Worm (Caenorhabditis elegans) whole organism, late embryonic: ENCODE measurements around the gene Y110A2AL.5.
"Not testable (repeated sequence)": the region's sequence is repeated elsewhere in the genome, so short reads cannot be mapped to it uniquely, and the experiment has no call there.

ENCODE experiments used
- K02D7.2 ChIP-seq: sonication (generic microtip); optimal IDR thresholded peaks from 2 replicates; lab custom pipeline; 2017; ENCODE audit warnings: mild to moderate bottlenecking, missing genetic modification characterization, missing compliant biosample characterization
- Y22D7AL.16 ChIP-seq: sonication (generic microtip); optimal IDR thresholded peaks from 2 replicates; lab custom pipeline; 2016; ENCODE audit warnings: missing genetic modification characterization, missing compliant biosample characterization
- ama-1 ChIP-seq: fragments of 150-350 bp; optimal IDR thresholded peaks from 2 replicates; lab custom pipeline; 2014
- ceh-14 ChIP-seq: sonication (generic microtip); optimal IDR thresholded peaks from 2 replicates; lab custom pipeline; 2016; ENCODE audit warnings: missing genotype, missing genetic modification characterization, missing compliant biosample characterization
- ceh-18 ChIP-seq: sonication (generic microtip); optimal IDR thresholded peaks from 2 replicates; lab custom pipeline; 2016; ENCODE audit warnings: missing genetic modification characterization, missing compliant biosample characterization
- ceh-2 ChIP-seq: sonication (generic microtip); optimal IDR thresholded peaks from 2 replicates; lab custom pipeline; 2016; ENCODE audit warnings: missing genotype, missing genetic modification characterization, missing compliant biosample characterization
- ceh-24 ChIP-seq: sonication (generic microtip); optimal IDR thresholded peaks from 2 replicates; lab custom pipeline; 2016; ENCODE audit warnings: mild to moderate bottlenecking, missing genetic modification characterization, missing compliant biosample characterization
- ceh-30 ChIP-seq: fragments of 150-350 bp; optimal IDR thresholded peaks from 2 replicates; lab custom pipeline; 2014; ENCODE audit warnings: missing biosample characterization, missing genetic modification characterization
- ceh-45 ChIP-seq: fragments of 200-800 bp; sonication (Bioruptor generic); IDR thresholded peaks from 2 replicates; pipeline ENCODE4 v1.3.6; 2022; ENCODE audit warnings: missing genetic modification reagents, missing genetic modification characterization, missing compliant biosample characterization
- ceh-9 ChIP-seq: sonication (generic microtip); optimal IDR thresholded peaks from 2 replicates; lab custom pipeline; 2016; ENCODE audit warnings: mild to moderate bottlenecking, missing genetic modification characterization, inconsistent platforms, missing compliant biosample characterization
- elt-2 ChIP-seq: sonication (generic microtip); optimal IDR thresholded peaks from 2 replicates; lab custom pipeline; 2016; ENCODE audit warnings: missing genetic modification reagents, missing genetic modification characterization, missing compliant biosample characterization
- elt-4 ChIP-seq: sonication (generic microtip); optimal IDR thresholded peaks from 2 replicates; lab custom pipeline; 2016; ENCODE audit warnings: missing genetic modification characterization, missing compliant biosample characterization
- eyg-1 ChIP-seq: sonication (generic microtip); optimal IDR thresholded peaks from 2 replicates; lab custom pipeline; 2016; ENCODE audit warnings: missing genotype, missing genetic modification characterization, missing compliant biosample characterization
- hlh-13 ChIP-seq: fragments of 200-800 bp; sonication (Bioruptor generic); optimal IDR thresholded peaks from 2 replicates; lab custom pipeline; 2018; ENCODE audit warnings: mild to moderate bottlenecking, missing genetic modification characterization, missing compliant biosample characterization
- hlh-30 ChIP-seq: sonication (generic microtip); optimal IDR thresholded peaks from 2 replicates; lab custom pipeline; 2017; ENCODE audit warnings: antibody characterized with exemption, missing genetic modification characterization, missing compliant biosample characterization; ENCODE audit not compliant: insufficient read depth
- hlh-8 ChIP-seq: sonication (generic microtip); optimal IDR thresholded peaks from 2 replicates; lab custom pipeline; 2016; ENCODE audit warnings: missing genotype, missing genetic modification characterization, missing compliant biosample characterization
- lim-6 ChIP-seq: sonication (generic microtip); optimal IDR thresholded peaks from 2 replicates; lab custom pipeline; 2016; ENCODE audit warnings: missing genetic modification characterization, missing compliant biosample characterization
- mec-3 ChIP-seq: sonication (generic microtip); optimal IDR thresholded peaks from 2 replicates; lab custom pipeline; 2016; ENCODE audit warnings: borderline replicate concordance, missing genetic modification characterization, missing compliant biosample characterization
- nfya-1 ChIP-seq: sonication (generic microtip); optimal IDR thresholded peaks from 2 replicates; lab custom pipeline; 2017; ENCODE audit warnings: missing genetic modification characterization, mild to moderate bottlenecking, missing compliant biosample characterization, antibody characterized with exemption, moderate library complexity
- nhr-11 ChIP-seq: fragments of 150-350 bp; optimal IDR thresholded peaks from 2 replicates; lab custom pipeline; 2014; ENCODE audit warnings: missing biosample characterization, missing genetic modification characterization
- nhr-232 ChIP-seq: sonication (generic microtip); optimal IDR thresholded peaks from 2 replicates; lab custom pipeline; 2016; ENCODE audit warnings: missing genetic modification characterization, missing compliant biosample characterization
- pat-9 ChIP-seq: fragments of 200-800 bp; sonication (Bioruptor generic); optimal IDR thresholded peaks from 2 replicates; lab custom pipeline; 2018; ENCODE audit warnings: mild to moderate bottlenecking, missing genetic modification characterization, moderate library complexity, missing compliant biosample characterization
- pax-1 ChIP-seq: fragments of 150-350 bp; optimal IDR thresholded peaks from 2 replicates; lab custom pipeline; 2014; ENCODE audit warnings: missing biosample characterization, missing genetic modification characterization
- sox-2 ChIP-seq: fragments of 200-800 bp; sonication (Bioruptor generic); IDR thresholded peaks from 2 replicates; pipeline ENCODE4 v1.3.6; 2022; ENCODE audit warnings: missing genetic modification reagents, missing genetic modification characterization, missing compliant biosample characterization
- tbx-2 ChIP-seq: sonication (generic microtip); optimal IDR thresholded peaks from 2 replicates; lab custom pipeline; 2016; ENCODE audit warnings: missing genetic modification characterization, missing compliant biosample characterization
- tbx-7 ChIP-seq: sonication (generic microtip); optimal IDR thresholded peaks from 2 replicates; lab custom pipeline; 2016; ENCODE audit warnings: missing genotype, missing genetic modification characterization, missing compliant biosample characterization
- unc-42 ChIP-seq: sonication (generic microtip); optimal IDR thresholded peaks from 2 replicates; lab custom pipeline; 2016; ENCODE audit warnings: missing genotype, missing genetic modification characterization, missing compliant biosample characterization
- unc-55 ChIP-seq: sonication (generic microtip); optimal IDR thresholded peaks from 2 replicates; lab custom pipeline; 2017; ENCODE audit warnings: missing biosample characterization, missing genetic modification reagents, missing genetic modification characterization

Y110A2AL.5 gene

DNA sequence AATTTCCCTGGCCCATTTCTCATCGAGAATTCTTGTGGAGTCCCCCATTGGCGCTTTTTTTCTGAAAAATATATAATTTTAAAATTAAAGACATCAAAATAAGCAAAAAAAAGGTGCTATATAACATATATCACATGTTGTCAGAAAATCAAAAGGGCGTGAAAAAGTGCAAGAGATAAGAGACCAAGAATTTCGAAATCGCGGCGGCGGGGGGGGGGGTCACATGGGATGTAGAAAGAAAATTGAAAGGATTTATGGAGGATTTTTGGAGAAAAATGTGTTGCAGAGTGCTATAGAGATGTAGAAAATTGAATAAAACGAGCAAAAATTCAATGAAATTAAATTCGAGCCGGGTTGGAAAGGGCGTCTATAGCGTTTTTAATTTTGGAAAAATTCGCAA, 33.2 kb upstream of the Y110A2AL.5 start, which contains the start of gene K12H6.6:
Gene K12H6.6 (minus strand): TSS at position 61 of the 400 bp plus-strand sequence.
- peak; percentile 12 for TF ChIP-seq unc-42
- no peak for TF ChIP-seq lim-6 (tag; lab: Kevin White, UChicago)
- TF ChIP-seq, all 69 proteins: peak for 1

DNA sequence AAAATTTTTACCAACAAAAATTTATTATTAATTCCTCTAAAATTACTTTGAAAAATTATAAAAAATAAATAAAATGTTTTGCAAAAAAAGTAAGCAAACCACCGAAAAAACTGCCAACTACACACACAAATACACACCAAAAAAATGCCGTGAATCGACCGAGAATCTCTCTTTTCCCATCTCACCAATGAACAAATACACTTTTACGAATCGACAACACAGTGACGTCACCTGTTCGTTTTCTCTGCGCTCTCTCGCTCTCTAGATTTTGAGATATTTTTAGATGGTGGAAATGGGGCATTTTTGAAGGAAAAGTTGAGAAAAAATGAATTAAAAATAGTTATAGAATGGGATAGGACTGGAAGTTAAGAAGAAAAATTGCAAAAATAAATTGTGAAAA, 32.2 kb upstream of the Y110A2AL.5 start:
- peak; percentile 14 for TF ChIP-seq unc-55 (GFP tag; lab: Kevin White, UChicago)
- no peak for TF ChIP-seq unc-42

DNA sequence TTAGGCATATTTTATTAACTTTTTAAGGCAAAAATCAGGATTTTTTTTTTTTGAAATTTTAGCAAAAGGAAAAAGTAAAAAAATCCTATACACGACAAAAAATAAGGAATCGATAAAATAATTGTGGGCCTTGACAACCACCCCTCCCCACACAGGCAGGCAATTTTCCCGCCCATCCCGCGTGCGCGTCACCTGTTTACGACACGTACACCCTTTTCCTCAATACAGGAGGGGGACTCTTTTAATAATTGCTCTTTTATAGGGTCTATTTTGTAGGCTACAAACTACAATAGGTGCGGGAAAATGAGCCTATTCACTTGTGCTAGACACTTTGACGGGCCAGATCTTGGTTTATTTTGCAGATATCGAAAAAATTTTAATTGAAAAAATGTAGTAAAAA, 31.8 kb upstream of the Y110A2AL.5 start:
- TF ChIP-seq nhr-11 (tag; lab: Kevin White, UChicago): no peak
- TF ChIP-seq hlh-30 (tag; lab: Kevin White, UChicago): peak; percentile 57
- TF ChIP-seq ceh-45 (GFP tag; lab: Robert Waterston, UW): no peak
- peak; percentile 26 for TF ChIP-seq ceh-30 (tag; lab: Kevin White, UChicago)

DNA sequence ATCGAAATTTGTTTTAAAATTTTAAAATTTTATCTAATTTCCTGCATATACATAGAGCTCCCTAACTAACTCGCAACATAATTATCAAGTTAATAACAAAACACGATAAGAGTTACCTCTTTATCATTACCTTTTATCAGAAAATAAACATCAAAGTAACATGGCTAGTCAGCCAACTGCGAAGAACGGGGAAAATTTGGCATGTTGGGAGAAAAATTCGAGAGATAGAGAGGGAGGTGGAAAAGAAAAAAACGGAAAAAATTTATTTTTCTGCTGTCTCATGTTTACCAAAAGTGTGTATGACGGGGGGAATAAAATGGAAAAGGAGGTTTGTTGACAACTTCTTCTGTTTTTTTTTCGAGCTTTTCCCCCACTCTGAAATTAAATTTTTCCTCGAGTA, 30.2 kb upstream of the Y110A2AL.5 start:
- TF ChIP-seq elt-2: peak; percentile 90
- TF ChIP-seq mec-3 (tag; lab: Kevin White, UChicago): no peak

DNA sequence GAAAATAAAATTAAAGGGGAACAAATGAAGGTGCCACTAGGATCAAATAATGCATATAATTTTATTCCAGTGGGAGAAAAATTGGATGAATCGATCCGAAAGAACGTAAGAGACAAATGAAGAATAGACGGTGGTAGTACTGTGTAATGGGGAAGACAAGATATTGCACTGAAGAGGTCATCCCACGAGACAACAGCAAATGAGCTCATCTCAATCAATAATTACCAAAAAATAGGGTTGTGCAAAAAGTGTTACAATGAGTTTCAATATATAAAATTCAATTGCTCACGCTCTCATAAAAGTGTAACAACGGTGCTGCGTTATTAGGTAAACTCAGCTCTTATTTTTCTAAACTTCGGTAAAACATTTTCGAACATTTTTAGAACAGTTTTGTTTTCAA, 27.5 kb upstream of the Y110A2AL.5 start, which contains the start of gene K12H6.7:
Gene K12H6.7 (minus strand): TSS at position 101 of the 400 bp plus-strand sequence.
- TF ChIP-seq ceh-24 (no peak), nhr-232 (no peak)

DNA sequence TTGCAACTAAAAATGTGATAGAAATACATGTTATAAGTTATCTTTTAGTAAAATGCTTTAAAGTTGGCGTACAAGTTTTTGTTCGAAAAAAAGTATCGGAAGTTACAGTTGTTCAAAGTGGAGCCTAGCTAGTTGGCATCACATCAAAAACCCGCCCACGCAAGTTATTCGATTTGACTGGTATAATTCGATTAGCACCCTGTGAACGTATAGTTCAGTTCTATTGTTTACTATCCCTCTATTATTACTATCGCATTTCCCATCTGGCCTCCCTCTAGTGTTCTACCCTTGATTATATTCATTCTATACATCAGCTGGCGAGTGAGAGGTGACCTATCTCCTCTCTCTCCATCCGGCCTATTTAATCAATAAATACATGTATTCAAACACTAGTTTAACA, 25.3 kb upstream of the Y110A2AL.5 start, which contains the start of gene Y110A2AL.4:
Gene Y110A2AL.4 (plus strand): TSS at position 301 of the 400 bp plus-strand sequence.
- TF ChIP-seq ceh-9 (tag; lab: Kevin White, UChicago); tbx-7; ama-1: not testable (repeated sequence)

DNA sequence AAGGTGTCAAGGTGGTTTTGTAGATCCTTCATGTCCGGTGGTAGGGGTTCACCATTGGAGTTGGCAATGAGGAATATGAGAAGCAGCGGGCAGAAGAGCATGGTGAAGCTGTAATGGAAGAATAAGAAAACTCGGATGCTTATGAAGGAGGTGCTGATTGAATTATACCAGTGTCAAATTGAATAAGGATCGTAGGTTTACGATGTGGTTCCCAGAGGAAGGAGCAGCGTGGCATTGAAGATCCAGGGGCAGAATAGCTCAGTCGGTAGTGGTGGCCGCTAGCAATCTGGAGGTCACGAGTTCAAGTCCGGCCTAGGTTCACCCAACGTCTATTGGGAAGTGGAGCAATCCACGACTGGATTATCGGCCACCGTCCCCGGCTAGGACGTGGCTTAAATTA, 22.8 kb upstream of the Y110A2AL.5 start, which contains the start of gene Y110A2AL.6:
Gene Y110A2AL.6 (minus strand): TSS at position 101 of the 400 bp plus-strand sequence.
- TF ChIP-seq unc-42 (no peak), hlh-13 (GFP tag; lab: Kevin White, UChicago) (no peak), nfya-1 (tag; lab: Kevin White, UChicago) (no peak), nhr-232 (no peak), ceh-45 (GFP tag; lab: Robert Waterston, UW) (no peak), pat-9 (no peak)

DNA sequence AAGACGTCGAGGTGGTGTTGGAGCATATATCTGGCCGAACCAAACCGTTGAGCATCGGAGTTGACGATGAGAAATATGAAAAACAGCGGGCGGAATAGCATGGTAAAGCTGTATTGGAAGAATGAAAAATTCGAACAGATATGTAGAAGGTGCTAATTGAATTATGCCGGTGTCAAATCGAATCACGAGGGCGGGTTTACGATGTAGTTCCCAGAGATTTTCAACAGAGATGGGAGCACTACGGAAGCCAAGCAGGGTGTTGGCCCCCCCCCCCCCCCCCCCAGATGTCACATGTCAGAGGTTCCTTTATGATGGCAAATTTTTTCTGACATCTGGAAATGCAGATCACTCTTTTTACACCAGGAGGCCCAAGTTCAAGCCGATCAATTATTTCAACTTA, 21.2 kb upstream of the Y110A2AL.5 start, which contains the start of gene Y110A2AL.7:
Gene Y110A2AL.7 (minus strand): TSS at position 101 of the 400 bp plus-strand sequence.
- TF ChIP-seq nhr-232: no peak
- no peak for TF ChIP-seq hlh-8
- TF ChIP-seq K02D7.2 (tag; lab: Kevin White, UChicago): no peak
- TF ChIP-seq Y22D7AL.16 (tag; lab: Kevin White, UChicago): no peak
- TF ChIP-seq ceh-30 (tag; lab: Kevin White, UChicago): no peak
- no peak for TF ChIP-seq nhr-11 (tag; lab: Kevin White, UChicago)
- TF ChIP-seq sox-2 (GFP tag; lab: Robert Waterston, UW): no peak
- TF ChIP-seq tbx-2: no peak
- no peak for TF ChIP-seq unc-42
- no peak for TF ChIP-seq ceh-18 (tag; lab: Kevin White, UChicago)
- no peak for TF ChIP-seq eyg-1
- TF ChIP-seq hlh-30 (tag; lab: Kevin White, UChicago): no peak
- TF ChIP-seq pax-1 (tag; lab: Kevin White, UChicago): no peak
- TF ChIP-seq ceh-2: no peak
- no peak for TF ChIP-seq ceh-14 (tag; lab: Kevin White, UChicago)
- TF ChIP-seq ceh-24: no peak
- no peak for TF ChIP-seq elt-4 (tag; lab: Kevin White, UChicago)
- no peak for TF ChIP-seq ceh-9 (tag; lab: Kevin White, UChicago)
- TF ChIP-seq, all 69 proteins: peak for 0
